Worm (Caenorhabditis elegans): ENCODE results near the gene selt-1.2.

The selt-1.2 gene

DNA sequence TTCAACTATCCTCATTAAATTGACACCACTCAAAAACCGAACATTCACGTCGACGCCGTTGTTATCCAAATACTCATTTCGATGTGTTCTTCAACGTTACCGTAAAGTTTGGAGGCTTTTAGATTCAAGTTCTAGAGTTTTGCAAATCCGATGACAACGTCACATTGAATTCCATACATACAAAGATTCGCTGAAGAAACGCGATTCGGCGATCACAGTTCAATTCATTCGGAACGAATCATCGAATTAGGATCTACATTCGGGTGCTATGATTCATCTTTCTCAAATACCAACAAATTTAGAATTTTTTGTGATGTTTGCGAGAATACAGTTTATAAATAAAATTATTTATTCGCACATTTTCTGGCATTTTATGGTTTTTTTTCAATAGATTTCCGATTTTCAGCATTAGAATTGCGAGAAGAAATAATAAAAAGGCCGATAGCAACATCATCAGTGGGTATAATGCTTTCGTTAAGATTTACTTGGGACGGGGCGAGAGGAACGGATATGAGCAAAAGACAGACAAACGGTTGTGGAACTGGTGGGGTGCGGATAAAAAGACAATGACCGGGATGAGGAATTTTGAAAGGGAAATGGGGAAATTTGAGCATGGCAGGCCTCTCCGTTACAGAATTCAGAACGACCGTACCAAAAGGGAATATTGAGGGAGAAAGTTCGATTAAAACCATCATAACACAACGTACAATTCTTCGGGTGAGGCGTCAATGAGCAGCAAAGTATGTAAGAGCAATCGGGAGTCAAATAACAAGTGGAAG, 35.1 kb downstream of the selt-1.2 start (continued):
- TF ChIP-seq ztf-18 (tag; optimal IDR thresholded peaks at IDR 0.05): no peak
- no peak for TF ChIP-seq attf-6 (GFP tag; IDR thresholded peaks at IDR 0.05)
- no peak for TF ChIP-seq ceh-100 (GFP tag; IDR thresholded peaks at IDR 0.05)
- 0 out of 2 replicates have a peak, but pooled peaks have one; percentile 24 for TF ChIP-seq ceh-40 (GFP tag; IDR thresholded peaks at IDR 0.05)
- no peak for TF ChIP-seq xnd-1 (tag; optimal IDR thresholded peaks at IDR 0.05)
- TF ChIP-seq B0035.1 (tag; optimal IDR thresholded peaks at IDR 0.05): no peak
- peak; percentile 35 for TF ChIP-seq mel-28 (tag; optimal IDR thresholded peaks at IDR 0.05; ENCODE audit: borderline replicate concordance)
- TF ChIP-seq ceh-79 (tag; optimal IDR thresholded peaks at IDR 0.05): no peak
- no peak for TF ChIP-seq nfya-1 (tag; optimal IDR thresholded peaks at IDR 0.05; ENCODE audit: borderline replicate concordance, insufficient read depth)
- TF ChIP-seq lsl-1 (GFP tag; optimal IDR thresholded peaks at IDR 0.05): no peak
- no peak for TF ChIP-seq efl-1 (GFP tag; optimal IDR thresholded peaks at IDR 0.05)
- no peak for TF ChIP-seq B0261.1 (tag; optimal IDR thresholded peaks at IDR 0.05)
- no peak for TF ChIP-seq unc-62 (GFP tag; optimal IDR thresholded peaks at IDR 0.05)
- no peak for TF ChIP-seq sdz-38 (tag; optimal IDR thresholded peaks at IDR 0.05)
- TF ChIP-seq rpc-1 (optimal IDR thresholded peaks at IDR 0.05): no peak
- TF ChIP-seq rpc-1 (tag; optimal IDR thresholded peaks at IDR 0.05): no peak
- TF ChIP-seq athp-1 (tag; optimal IDR thresholded peaks at IDR 0.05): no peak
- TF ChIP-seq tbx-9 (tag; optimal IDR thresholded peaks at IDR 0.05; ENCODE audit: borderline replicate concordance): no peak
- no peak for TF ChIP-seq akir-1 (GFP tag; optimal IDR thresholded peaks at IDR 0.05)
- no peak for TF ChIP-seq ceh-91 (GFP tag; IDR thresholded peaks at IDR 0.05)

DNA sequence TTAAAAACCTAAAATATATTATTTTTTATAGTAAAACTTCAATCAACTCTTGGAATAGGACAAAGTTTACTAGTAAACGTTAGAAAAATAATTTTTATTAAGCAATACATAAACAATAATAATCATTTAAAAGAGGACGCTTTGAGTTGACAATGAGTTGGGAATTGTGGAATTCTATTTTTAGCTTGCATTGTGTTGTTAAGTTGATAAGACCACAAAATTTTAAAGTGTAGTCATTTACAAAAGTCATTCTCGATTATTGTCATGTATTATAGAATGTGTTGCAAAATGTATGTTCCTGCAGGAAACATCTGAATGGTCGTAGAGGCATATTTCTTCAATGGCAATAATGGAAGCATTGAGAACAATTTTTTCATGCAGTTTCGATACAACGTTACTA, 36.2 kb downstream of the selt-1.2 start:
- TF ChIP-seq B0261.1 (tag; optimal IDR thresholded peaks at IDR 0.05): no peak
- no peak for TF ChIP-seq xnd-1 (tag; optimal IDR thresholded peaks at IDR 0.05)
- TF ChIP-seq nhr-80 (tag; optimal IDR thresholded peaks at IDR 0.05): peak; percentile 1
- no peak for TF ChIP-seq nfya-1 (tag; optimal IDR thresholded peaks at IDR 0.05; ENCODE audit: borderline replicate concordance, insufficient read depth)

DNA sequence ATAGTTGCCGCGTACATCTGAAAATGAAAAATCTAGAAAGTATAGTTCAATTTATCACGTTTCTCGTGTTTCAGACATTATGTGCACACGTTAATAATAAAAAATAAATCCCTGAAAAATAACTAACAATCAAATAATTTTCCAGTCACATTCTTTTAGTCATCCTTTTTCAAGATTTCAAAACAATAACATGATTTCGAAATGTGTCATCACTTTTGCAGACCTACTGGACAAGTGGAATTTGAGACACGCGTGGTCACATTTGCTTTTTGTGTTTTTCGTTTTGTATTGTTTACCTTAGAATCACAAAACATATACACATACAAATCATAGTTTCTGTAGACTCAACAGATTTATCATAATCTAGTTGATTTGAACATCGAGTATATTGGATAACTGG, 37.8 kb downstream of the selt-1.2 start:
- TF ChIP-seq D2030.7 (GFP tag; IDR thresholded peaks at IDR 0.05) (no peak), B0261.1 (tag; optimal IDR thresholded peaks at IDR 0.05) (no peak), C17E4.6 (GFP tag; IDR thresholded peaks at IDR 0.05) (no peak), cebp-1 (GFP tag; IDR thresholded peaks at IDR 0.05) (no peak), cebp-1 (tag; optimal IDR thresholded peaks at IDR 0.05) (peak; percentile 78), zim-3 (tag; optimal IDR thresholded peaks at IDR 0.05) (no peak), atf-7 (tag; optimal IDR thresholded peaks at IDR 0.05) (no peak)

DNA sequence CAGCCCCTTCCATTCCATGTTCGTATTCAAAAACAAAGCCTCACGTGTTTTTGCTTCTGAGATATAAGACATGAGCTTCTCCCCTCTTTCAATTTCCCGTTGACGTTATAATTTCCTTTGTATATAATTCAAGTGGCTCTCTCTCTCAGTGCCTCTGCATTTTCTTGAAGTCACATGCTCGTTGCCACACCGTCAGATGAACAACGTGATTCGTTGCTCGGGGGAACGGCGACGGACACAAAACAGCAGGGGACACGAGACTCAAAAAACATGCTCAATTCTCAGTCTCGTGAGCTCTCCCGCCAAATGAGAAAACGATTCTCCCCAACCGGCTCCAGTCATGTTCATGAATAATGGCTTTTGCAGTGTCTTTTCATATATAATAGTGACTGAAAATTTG, 38.8 kb downstream of the selt-1.2 start:
- TF ChIP-seq cebp-1 (GFP tag; IDR thresholded peaks at IDR 0.05) (no peak), cebp-1 (tag; optimal IDR thresholded peaks at IDR 0.05) (peak; percentile 28), die-1 (tag; optimal IDR thresholded peaks at IDR 0.05) (no peak), ZK185.1 (tag; optimal IDR thresholded peaks at IDR 0.05; ENCODE audit: poor library complexity, severe bottlenecking) (no peak)

DNA sequence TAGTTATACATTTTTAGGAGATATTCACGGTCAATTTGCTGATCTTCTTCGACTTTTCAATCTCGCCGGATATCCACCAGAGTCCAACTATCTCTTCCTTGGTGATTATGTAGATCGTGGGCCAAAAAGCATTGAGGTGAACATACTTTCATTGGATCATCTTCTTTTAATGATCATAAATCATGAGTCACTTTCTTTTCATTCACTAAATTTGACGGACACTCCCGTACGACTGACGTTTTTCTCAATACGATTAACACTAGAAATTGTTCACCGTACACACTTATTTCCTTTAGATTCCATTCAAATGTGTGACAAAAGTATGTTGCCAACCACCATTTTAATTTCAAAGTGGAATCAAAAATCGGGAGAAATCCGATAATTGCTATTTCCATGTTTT, 44.3 kb downstream of the selt-1.2 start:
- no peak for TF ChIP-seq ztf-25 (GFP tag; IDR thresholded peaks at IDR 0.05)
- no peak for TF ChIP-seq Y53F4B.3 (GFP tag; IDR thresholded peaks at IDR 0.05)
- no peak for TF ChIP-seq fkh-3 (tag; optimal IDR thresholded peaks at IDR 0.05)
- no peak for TF ChIP-seq ekl-4 (GFP tag; IDR thresholded peaks at IDR 0.05)
- TF ChIP-seq K12H6.12 (tag; optimal IDR thresholded peaks at IDR 0.05): no peak
- no peak for TF ChIP-seq egl-44 (GFP tag; IDR thresholded peaks at IDR 0.05)
- no peak for TF ChIP-seq him-1 (tag; optimal IDR thresholded peaks at IDR 0.05)
- TF ChIP-seq hlh-26 (GFP tag; conservative IDR thresholded peaks at IDR 0.05): no peak
- no peak for TF ChIP-seq F23B12.7 (tag; optimal IDR thresholded peaks at IDR 0.05; ENCODE audit: insufficient read depth)
- no peak for TF ChIP-seq tbp1 (GFP tag; optimal IDR thresholded peaks at IDR 0.05)
- no peak for TF ChIP-seq snpc-4 (GFP tag; optimal IDR thresholded peaks at IDR 0.05)
- TF ChIP-seq snpc-4 (tag; optimal IDR thresholded peaks at IDR 0.05): no peak
- TF ChIP-seq pbrm-1 (GFP tag; IDR thresholded peaks at IDR 0.05): no peak
- no peak for TF ChIP-seq die-1 (tag; optimal IDR thresholded peaks at IDR 0.05)
- no peak for TF ChIP-seq ccch-3 (GFP tag; optimal IDR thresholded peaks at IDR 0.05)
